Worm (Caenorhabditis elegans) whole organism, L1 larva: Measurements from ENCODE around the gene scl-14.

Experiments
- egl-27 ChIP-seq, 2 experiments: fragments of 150-350 bp in 1 of 2; sonication (generic microtip); optimal IDR thresholded peaks; 3 replicates each; lab custom pipeline; 2017 to 2018; ENCODE audit warnings: missing biosample characterization in 2 of 2, missing genetic modification characterization in 2 of 2, missing genetic modification reagents in 2 of 2
- elt-3 ChIP-seq, 6 experiments: fragments of 150-350 bp in 1 of 6; sonication (generic microtip); optimal IDR thresholded peaks; 2 replicates each; lab custom pipeline; 2017 to 2018; ENCODE audit warnings: missing biosample characterization in 6 of 6, missing genetic modification characterization in 6 of 6, inconsistent platforms in 1 of 6
- lin-39 ChIP-seq: fragments of 150-350 bp; optimal IDR thresholded peaks from 2 replicates; lab custom pipeline; 2014; ENCODE audit warnings: missing biosample characterization, missing genetic modification reagents, missing genetic modification characterization
- nhr-20 ChIP-seq: sonication (generic microtip); optimal IDR thresholded peaks from 2 replicates; lab custom pipeline; 2016; ENCODE audit warnings: mild to moderate bottlenecking, missing genetic modification characterization, missing compliant biosample characterization
- nhr-28 ChIP-seq: fragments of 150-350 bp; optimal IDR thresholded peaks from 2 replicates; lab custom pipeline; 2014; ENCODE audit warnings: missing biosample characterization, missing genetic modification characterization
- unc-130 ChIP-seq: fragments of 150-350 bp; optimal IDR thresholded peaks from 2 replicates; lab custom pipeline; 2017; ENCODE audit warnings: missing biosample characterization, missing genetic modification characterization, inconsistent platforms
- xbp-1 ChIP-seq: sonication (generic microtip); optimal IDR thresholded peaks from 2 replicates; lab custom pipeline; 2016; ENCODE audit warnings: missing genetic modification characterization, missing compliant biosample characterization
- zip-4 ChIP-seq: fragments of 200-800 bp; sonication (Bioruptor generic); optimal IDR thresholded peaks from 2 replicates; lab custom pipeline; 2018; ENCODE audit warnings: mild to moderate bottlenecking, missing genetic modification characterization, moderate library complexity, missing compliant biosample characterization

ce11 chrIV:13116679-13117078, 48.6 kb upstream of the scl-14 start:
- TF ChIP-seq nhr-28 (tag; lab: Kevin White, UChicago) (no peak), zip-4 (GFP tag; lab: Kevin White, UChicago) (no peak), unc-130 (tag; lab: Kevin White, UChicago) (no peak), elt-3 (tag; optimal IDR thresholded peaks at IDR 0.05; lab: Kevin White, UChicago) (no peak), lin-39 (no peak), nhr-20 (tag; lab: Kevin White, UChicago) (no peak), egl-27 (tag; optimal IDR thresholded peaks at IDR 0.05; lab: Kevin White, UChicago) (no peak), xbp-1 (tag; lab: Kevin White, UChicago) (no peak)
